Worm (Caenorhabditis elegans): ENCODE measurements around the gene nhr-57.

Gene nhr-57

ce11 chrV:4101567-4101966 is 30.1 kb upstream of the nhr-57 start, which contains the start of gene srj-40:
Gene srj-40 (plus strand): TSS chrV:4101867.
- TF ChIP-seq ekl-4 (GFP tag; IDR thresholded peaks at IDR 0.05) (no peak), cebp-2 (GFP tag; IDR thresholded peaks at IDR 0.05) (no peak), F10E7.11 (tag; optimal IDR thresholded peaks at IDR 0.05) (no peak), attf-5 (GFP tag; optimal IDR thresholded peaks at IDR 0.05) (no peak), mxl-1 (tag; optimal IDR thresholded peaks at IDR 0.05) (no peak), hlh-26 (GFP tag; conservative IDR thresholded peaks at IDR 0.05) (no peak), ZK185.1 (tag; optimal IDR thresholded peaks at IDR 0.05; ENCODE audit: poor library complexity, severe bottlenecking) (no peak), tbx-9 (tag; optimal IDR thresholded peaks at IDR 0.05; ENCODE audit: borderline replicate concordance) (no peak)

DNA sequence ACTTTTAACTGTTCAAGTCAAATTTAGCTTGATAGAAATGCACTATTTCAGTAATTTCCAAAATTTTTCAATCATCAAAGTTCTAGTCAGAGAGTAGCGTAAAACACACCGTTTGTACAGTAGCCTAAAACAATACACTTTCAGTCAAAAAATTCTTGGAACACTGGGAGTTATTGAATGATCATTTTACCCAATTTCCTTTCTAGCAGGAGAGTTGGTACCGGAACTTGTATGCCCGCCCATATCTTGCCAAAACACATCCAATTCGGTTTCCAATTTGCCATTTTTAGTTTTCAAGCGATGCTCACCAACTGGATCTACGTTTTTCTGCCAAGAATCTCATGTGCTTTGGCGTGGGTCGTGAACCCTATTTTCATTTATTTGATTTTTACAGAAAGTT is 27.4 kb upstream of the nhr-57 start, which contains the start of gene srj-39:
TSS of gene srj-39 (plus strand) at position 301 of the 400 bp plus-strand sequence.
- TF ChIP-seq ztf-18 (tag; optimal IDR thresholded peaks at IDR 0.05) (no peak), madf-8 (GFP tag; conservative IDR thresholded peaks at IDR 0.05) (no peak), nhr-179 (tag; optimal IDR thresholded peaks at IDR 0.05) (no peak), Y53F4B.3 (GFP tag; IDR thresholded peaks at IDR 0.05) (no peak), F22D6.2 (tag; optimal IDR thresholded peaks at IDR 0.05) (no peak), attf-6 (GFP tag; IDR thresholded peaks at IDR 0.05) (no peak), cebp-1 (GFP tag; IDR thresholded peaks at IDR 0.05) (no peak), cebp-1 (tag; optimal IDR thresholded peaks at IDR 0.05) (no peak), lsl-1 (GFP tag; optimal IDR thresholded peaks at IDR 0.05) (no peak), C06A6.2 (GFP tag; conservative IDR thresholded peaks at IDR 0.05) (no peak), ztf-3 (GFP tag; optimal IDR thresholded peaks at IDR 0.05) (no peak), hlh-12 (tag; optimal IDR thresholded peaks at IDR 0.05) (no peak), snpc-1.1 (tag; optimal IDR thresholded peaks at IDR 0.05; ENCODE audit: insufficient read depth) (no peak), snpc-4 (GFP tag; optimal IDR thresholded peaks at IDR 0.05) (no peak), snpc-4 (tag; optimal IDR thresholded peaks at IDR 0.05) (no peak), tbp1 (GFP tag; optimal IDR thresholded peaks at IDR 0.05) (no peak)

- TF ChIP-seq madf-8 (GFP tag; conservative IDR thresholded peaks at IDR 0.05) (no peak), nhr-90 (tag; optimal IDR thresholded peaks at IDR 0.05) (no peak), rcor-1 (GFP tag; IDR thresholded peaks at IDR 0.05) (no peak), xnd-1 (tag; optimal IDR thresholded peaks at IDR 0.05) (no peak), B0035.1 (tag; optimal IDR thresholded peaks at IDR 0.05) (no peak), madf-6 (GFP tag; IDR thresholded peaks at IDR 0.05) (no peak), attf-6 (GFP tag; IDR thresholded peaks at IDR 0.05) (no peak), lin-54 (GFP tag; optimal IDR thresholded peaks at IDR 0.05) (no peak), ets-4 (GFP tag; optimal IDR thresholded peaks at IDR 0.05) (no peak), cebp-2 (GFP tag; IDR thresholded peaks at IDR 0.05) (no peak), him-1 (tag; optimal IDR thresholded peaks at IDR 0.05) (no peak), F37B4.10 (GFP tag; IDR thresholded peaks at IDR 0.05) (no peak), nfya-1 (tag; optimal IDR thresholded peaks at IDR 0.05; ENCODE audit: borderline replicate concordance, insufficient read depth) (no peak), hmg-20 (GFP tag; IDR thresholded peaks at IDR 0.05) (no peak), F23B12.7 (tag; optimal IDR thresholded peaks at IDR 0.05; ENCODE audit: insufficient read depth) (no peak), hrde-1 (tag; optimal IDR thresholded peaks at IDR 0.05; ENCODE audit: borderline replicate concordance) (no peak), ztf-26 (tag; optimal IDR thresholded peaks at IDR 0.05) (no peak)
Observed at ce11 chrV:4106688-4107087, 25.0 kb upstream of the nhr-57 start.
